Fruit fly (Drosophila melanogaster) whole organism, adult: ENCODE measurements around the gene HP5.

Experiments
- CG11617 ChIP-seq: fragments of 200-800 bp; sonication (Bioruptor generic); optimal IDR thresholded peaks from 2 replicates; lab custom pipeline; 2017; ENCODE audit warnings: mild to moderate bottlenecking, missing biosample characterization, missing genetic modification reagents, missing genetic modification characterization
- CG7101 ChIP-seq: fragments of 200-800 bp; sonication (Bioruptor generic); optimal IDR thresholded peaks from 2 replicates; lab custom pipeline; 2018; ENCODE audit warnings: missing biosample characterization, mild to moderate bottlenecking, missing genetic modification characterization, moderate library complexity

- TF ChIP-seq CG11617 (GFP tag; lab: Kevin White, UChicago) (peak; percentile 16), CG7101 (tag; lab: Kevin White, UChicago) (peak; percentile 37)
Observed at dm6 chrX:11501221-11501961, 46.8 kb downstream of the HP5 start.
